Fruit fly (Drosophila melanogaster) whole organism, prepupa: ENCODE measurements around the gene ncd.

Source experiments
- CG1621 ChIP-seq: fragments of 200-800 bp; sonication (Bioruptor generic); optimal IDR thresholded peaks from 3 replicates; lab custom pipeline; 2018; ENCODE audit warnings: missing biosample characterization, mild to moderate bottlenecking, missing genetic modification characterization
- CG16779 ChIP-seq: fragments of 200-800 bp; sonication (Bioruptor generic); optimal IDR thresholded peaks from 3 replicates; lab custom pipeline; 2017; ENCODE audit warnings: missing biosample characterization, mild to moderate bottlenecking, missing genetic modification characterization
- CG34406 ChIP-seq: fragments of 200-800 bp; sonication (Bioruptor generic); optimal IDR thresholded peaks from 3 replicates; lab custom pipeline; 2016; ENCODE audit warnings: missing biosample characterization, missing genetic modification characterization
- CG7368 ChIP-seq: fragments of 200-800 bp; sonication (Bioruptor generic); optimal IDR thresholded peaks from 3 replicates; lab custom pipeline; 2016; ENCODE audit warnings: missing biosample characterization, missing genetic modification characterization
- CG9139 ChIP-seq: fragments of 200-800 bp; sonication (Bioruptor generic); optimal IDR thresholded peaks from 3 replicates; lab custom pipeline; 2017; ENCODE audit warnings: missing biosample characterization, mild to moderate bottlenecking, missing genetic modification characterization
- Gug ChIP-seq: fragments of 200-800 bp; sonication (Bioruptor generic); IDR thresholded peaks from 2 replicates; pipeline ENCODE4 v1.3.6; 2022; ENCODE audit warnings: missing biosample characterization, missing genetic modification characterization

DNA sequence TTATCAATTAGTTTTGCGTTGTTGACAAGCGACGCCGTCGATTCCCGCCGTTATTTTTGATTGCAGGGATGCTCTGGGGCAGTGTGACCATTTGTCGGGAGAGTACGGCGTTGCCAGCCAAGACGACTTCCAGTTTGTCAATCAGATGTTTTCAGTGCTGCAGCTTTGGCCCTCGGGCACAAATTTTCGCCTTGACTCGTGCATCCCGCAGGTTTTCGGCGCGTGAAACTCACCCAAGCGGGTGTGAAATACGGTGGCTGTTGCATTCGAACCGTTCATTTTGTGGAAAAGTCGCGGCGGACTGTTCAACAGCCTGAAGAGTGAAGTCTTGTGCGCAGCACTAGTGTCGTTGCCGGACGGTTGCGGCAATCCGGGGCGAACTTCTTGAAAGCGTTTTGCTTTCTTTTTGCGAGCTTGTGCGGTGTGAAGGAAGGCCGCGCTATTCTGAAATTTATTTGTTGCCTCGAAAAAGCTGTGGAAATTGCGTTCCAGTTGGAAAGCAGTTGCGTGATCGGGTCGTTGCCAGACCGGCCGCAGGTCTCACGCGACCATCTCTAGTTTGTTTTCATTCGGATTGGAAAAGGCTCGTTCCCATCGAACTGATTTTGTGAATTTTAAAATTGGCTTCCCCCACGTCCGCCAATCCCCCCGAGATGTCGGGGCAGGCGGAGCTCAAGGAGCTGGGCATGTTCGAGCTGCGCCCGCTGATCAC, at the start of gene ncd, which contains the start of gene ca:
- TF ChIP-seq Gug (GFP tag; lab: Robert Waterston, UW) (no peak), CG1621 (tag; lab: Kevin White, UChicago) (no peak), CG7368 (GFP tag; lab: Kevin White, UChicago) (no peak), CG34406 (GFP tag; lab: Kevin White, UChicago) (no peak), CG16779 (no peak), CG9139 (GFP tag; lab: Kevin White, UChicago) (no peak)
